Fruit fly (Drosophila melanogaster): ENCODE measurements around the gene Rox8.

The Rox8 gene

DNA sequence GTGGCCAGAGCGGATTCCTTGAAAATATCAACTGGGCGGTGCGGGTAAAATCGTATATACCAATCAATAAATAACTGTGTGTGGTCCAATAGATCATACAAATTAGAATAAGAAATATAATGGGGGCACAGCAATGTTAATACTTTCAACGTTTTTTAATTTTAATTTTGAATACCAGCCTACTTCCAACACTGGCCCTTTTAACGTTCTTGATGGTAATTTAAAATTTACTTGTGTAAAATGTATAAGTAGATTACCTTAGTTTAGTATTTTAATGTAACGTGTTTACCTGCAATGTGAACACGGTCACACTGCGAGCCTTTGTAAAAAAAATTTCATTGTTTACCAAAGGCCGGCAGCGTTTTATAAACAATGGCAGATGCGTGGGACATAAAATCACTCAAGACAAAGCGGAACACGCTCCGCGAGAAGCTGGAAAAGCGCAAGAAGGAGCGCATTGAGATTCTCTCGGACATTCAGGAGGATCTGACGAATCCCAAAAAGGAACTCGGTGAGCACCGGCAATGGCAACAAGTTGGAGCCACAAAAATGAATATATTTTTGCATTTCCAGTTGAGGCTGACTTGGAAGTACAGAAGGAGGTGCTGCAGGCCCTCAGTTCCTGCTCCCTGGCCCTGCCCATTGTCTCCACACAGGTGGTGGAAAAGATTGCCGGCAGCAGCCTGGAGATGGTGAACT is 16.1 kb downstream of the Rox8 start, which contains the start of the genes KrT95D and Mettl3 (continued):
- TF ChIP-seq ara (GFP tag; IDR thresholded peaks at IDR 0.05) (0 out of 2 replicates have a peak, but pooled peaks have one; percentile 17), CG3163 (GFP tag; optimal IDR thresholded peaks at IDR 0.05) (no peak), CG4617 (GFP tag; optimal IDR thresholded peaks at IDR 0.05; ENCODE audit: borderline replicate concordance) (no peak), CG17186 (GFP tag; optimal IDR thresholded peaks at IDR 0.05) (peak; percentile 38), CG12299 (tag; optimal IDR thresholded peaks at IDR 0.05) (no peak), CG6175 (GFP tag; IDR thresholded peaks at IDR 0.05) (no peak), Nf-YA (GFP tag; IDR thresholded peaks at IDR 0.05) (no peak), CG43689 (GFP tag; IDR thresholded peaks at IDR 0.05) (no peak), dan (GFP tag; IDR thresholded peaks at IDR 0.05) (no peak), CG6854 (GFP tag; optimal IDR thresholded peaks at IDR 0.05) (no peak), CG1529 (GFP tag; optimal IDR thresholded peaks at IDR 0.05) (no peak), chif (GFP tag; optimal IDR thresholded peaks at IDR 0.05) (no peak), Lim3 (GFP tag; IDR thresholded peaks at IDR 0.05) (no peak), mirr (GFP tag; optimal IDR thresholded peaks at IDR 0.05) (no peak), Awh (GFP tag; IDR thresholded peaks at IDR 0.05) (no peak), CG4404 (GFP tag; IDR thresholded peaks at IDR 0.05) (no peak), CG10543 (GFP tag; optimal IDR thresholded peaks at IDR 0.05) (peak; percentile 12), trem (tag; optimal IDR thresholded peaks at IDR 0.05) (peak; percentile 73), aop (GFP tag; IDR thresholded peaks at IDR 0.05) (no peak), CG3838 (GFP tag; optimal IDR thresholded peaks at IDR 0.05) (no peak), vfl (GFP tag; optimal IDR thresholded peaks at IDR 0.05) (no peak), ATbp (GFP tag; optimal IDR thresholded peaks at IDR 0.05) (no peak), sna (GFP tag; IDR thresholded peaks at IDR 0.05; ENCODE audit: partially characterized antibody) (0 out of 2 replicates have a peak, but pooled peaks have one; percentile 11), CG2129 (GFP tag; IDR thresholded peaks at IDR 0.05; ENCODE audit: partially characterized antibody) (no peak), phol (tag; optimal IDR thresholded peaks at IDR 0.05) (peak; percentile 56), stc (GFP tag; IDR thresholded peaks at IDR 0.05) (no peak), sd (tag; optimal IDR thresholded peaks at IDR 0.05) (peak; percentile 34), jigr1 (GFP tag; IDR thresholded peaks at IDR 0.05) (no peak), Sry-β (GFP tag; optimal IDR thresholded peaks at IDR 0.05) (no peak), jing (GFP tag; optimal IDR thresholded peaks at IDR 0.05) (no peak), Bdp1 (GFP tag; optimal IDR thresholded peaks at IDR 0.05) (no peak), CG14667 (GFP tag; IDR thresholded peaks at IDR 0.05) (no peak), CG14710 (tag; optimal IDR thresholded peaks at IDR 0.05) (peak; percentile 72), pita (GFP tag; optimal IDR thresholded peaks at IDR 0.05) (no peak), CG12104 (GFP tag; optimal IDR thresholded peaks at IDR 0.05) (no peak), Ada2b (GFP tag; IDR thresholded peaks at IDR 0.05) (no peak), Ets65A (GFP tag) (peak; percentile 88), knrl (GFP tag; IDR thresholded peaks at IDR 0.05; ENCODE audit: partially characterized antibody) (peak; percentile 43; the same call in 1 of the 3 replicates), nerfin-1 (tag; optimal IDR thresholded peaks at IDR 0.05) (no peak), odd (GFP tag; optimal IDR thresholded peaks at IDR 0.05) (no peak), Myb (GFP tag; optimal IDR thresholded peaks at IDR 0.05) (no peak), CG4282 (GFP tag; optimal IDR thresholded peaks at IDR 0.05) (no peak), tin (GFP tag; optimal IDR thresholded peaks at IDR 0.05) (no peak), CG7357 (GFP tag; IDR thresholded peaks at IDR 0.05) (no peak), CG11456 (GFP tag; IDR thresholded peaks at IDR 0.05) (no peak), CG8359 (GFP tag; optimal IDR thresholded peaks at IDR 0.05; ENCODE audit: borderline replicate concordance) (no peak), Neu2 (GFP tag; optimal IDR thresholded peaks at IDR 0.05; ENCODE audit: borderline replicate concordance) (no peak), slbo (GFP tag; IDR thresholded peaks at IDR 0.05) (no peak), MESR4 (GFP tag; optimal IDR thresholded peaks at IDR 0.05) (no peak), eve (GFP tag; optimal IDR thresholded peaks at IDR 0.05) (no peak), CG30403 (GFP tag; optimal IDR thresholded peaks at IDR 0.05) (peak; percentile 10)

Measured in whole organism, embryonic.